Worm (Caenorhabditis elegans) whole organism, L2 larva: ENCODE data around the gene srw-134.

Experiments
- fos-1 ChIP-seq: fragments of 150-350 bp; optimal IDR thresholded peaks from 2 replicates; lab custom pipeline; 2014; ENCODE audit warnings: missing biosample characterization, missing genetic modification characterization
- mdl-1 ChIP-seq, 2 experiments: fragments of 150-350 bp in 1 of 2; sonication (generic microtip) in 1 of 2; optimal IDR thresholded peaks; 2 replicates each; lab custom pipeline; 2017; ENCODE audit warnings: missing biosample characterization in 2 of 2, missing genetic modification characterization in 2 of 2

- TF ChIP-seq fos-1 (tag; lab: Kevin White, UChicago) (no peak), mdl-1 (tag; optimal IDR thresholded peaks at IDR 0.05; lab: Kevin White, UChicago) (no peak)
These were observed 39.0 kb downstream of the srw-134 start, which contains the start of gene otpl-2 for ce11 chrV:4073455-4073854.
